Fruit fly (Drosophila melanogaster): ENCODE data around the gene Pdp1.

Pdp1 gene

dm6 chr3L:7821615-7822574, 45.3 kb downstream of the Pdp1 start:
- TF ChIP-seq noc (tag; optimal IDR thresholded peaks at IDR 0.05): no peak

- no peak for TF ChIP-seq noc (tag; optimal IDR thresholded peaks at IDR 0.05)
Observed at dm6 chr3L:7821169-7821568, 46.0 kb downstream of the Pdp1 start.

- TF ChIP-seq noc (tag; optimal IDR thresholded peaks at IDR 0.05): no peak
Observed at dm6 chr3L:7820236-7820635, 46.9 kb downstream of the Pdp1 start.

- TF ChIP-seq noc (tag; optimal IDR thresholded peaks at IDR 0.05): no peak
Observed at dm6 chr3L:7818473-7818980, 48.6 kb downstream of the Pdp1 start.

dm6 chr3L:7817194-7817593, 50.0 kb downstream of the Pdp1 start:
- no peak for TF ChIP-seq noc (tag; optimal IDR thresholded peaks at IDR 0.05)

dm6 chr3L:7815956-7816355, 51.2 kb downstream of the Pdp1 start:
- no peak for TF ChIP-seq noc (tag; optimal IDR thresholded peaks at IDR 0.05)

- no peak for TF ChIP-seq noc (tag; optimal IDR thresholded peaks at IDR 0.05)
Observed at dm6 chr3L:7813422-7813821, 53.7 kb downstream of the Pdp1 start.

dm6 chr3L:7811594-7811993, 55.6 kb downstream of the Pdp1 start:
- TF ChIP-seq noc (tag; optimal IDR thresholded peaks at IDR 0.05): no peak

- TF ChIP-seq noc (tag; optimal IDR thresholded peaks at IDR 0.05): no peak
Observed at dm6 chr3L:7810924-7811323, 56.2 kb downstream of the Pdp1 start.

dm6 chr3L:7810426-7810825, 56.7 kb downstream of the Pdp1 start:
- TF ChIP-seq noc (tag; optimal IDR thresholded peaks at IDR 0.05): no peak

dm6 chr3L:7809289-7810099, 57.7 kb downstream of the Pdp1 start, which contains the start of gene CG32369:
CG32369 (minus strand) TSS chr3L:7809825.
- TF ChIP-seq noc (tag; optimal IDR thresholded peaks at IDR 0.05): peak; percentile 58

dm6 chr3L:7808491-7809162, 58.5 kb downstream of the Pdp1 start:
- no peak for TF ChIP-seq noc (tag; optimal IDR thresholded peaks at IDR 0.05)

- TF ChIP-seq noc (tag; optimal IDR thresholded peaks at IDR 0.05): no peak
Observed at dm6 chr3L:7807552-7808402, 59.4 kb downstream of the Pdp1 start.

- no peak for TF ChIP-seq noc (tag; optimal IDR thresholded peaks at IDR 0.05)
Observed at dm6 chr3L:7806503-7807216, 60.5 kb downstream of the Pdp1 start.

Measured in whole organism, larva.